Fruit fly (Drosophila melanogaster): ENCODE measurements around the gene sun.

sun gene

dm6 chrX:15802880-15803650 is 46.0 kb downstream of the sun start (continued):
- TF ChIP-seq vri (GFP tag; optimal IDR thresholded peaks at IDR 0.05) (peak; percentile 52), CG6792 (GFP tag; optimal IDR thresholded peaks at IDR 0.05) (no peak), Blimp-1 (GFP tag; optimal IDR thresholded peaks at IDR 0.05) (no peak), Eip93F (GFP tag; optimal IDR thresholded peaks at IDR 0.05) (no peak), CG16779 (tag; optimal IDR thresholded peaks at IDR 0.05) (no peak), CG8319 (GFP tag; optimal IDR thresholded peaks at IDR 0.05) (no peak), CG6163 (GFP tag; IDR thresholded peaks at IDR 0.05) (peak; percentile 17; the same call in 1 of the 3 replicates), Gug (GFP tag; IDR thresholded peaks at IDR 0.05) (no peak), Hr39 (GFP tag; optimal IDR thresholded peaks at IDR 0.05) (peak; percentile 12), achi (GFP tag; optimal IDR thresholded peaks at IDR 0.05) (peak; percentile 38), CG6276 (GFP tag; optimal IDR thresholded peaks at IDR 0.05) (peak; percentile 26), CG8632 (GFP tag; optimal IDR thresholded peaks at IDR 0.05) (peak; percentile 14), acj6 (GFP tag; optimal IDR thresholded peaks at IDR 0.05) (peak; percentile 14), Met (GFP tag; optimal IDR thresholded peaks at IDR 0.05) (no peak), CG15336 (GFP tag; IDR thresholded peaks at IDR 0.05) (no peak), Ets21C (GFP tag; optimal IDR thresholded peaks at IDR 0.05) (no peak), CG3919 (GFP tag; optimal IDR thresholded peaks at IDR 0.05) (peak; percentile 42), CG6854 (GFP tag; optimal IDR thresholded peaks at IDR 0.05) (no peak), fd59A (GFP tag; optimal IDR thresholded peaks at IDR 0.05) (no peak), ss (GFP tag; optimal IDR thresholded peaks at IDR 0.05) (no peak), CG34406 (GFP tag; optimal IDR thresholded peaks at IDR 0.05) (peak; percentile 33), topi (GFP tag; optimal IDR thresholded peaks at IDR 0.05) (no peak)

- TF ChIP-seq eg (GFP tag; IDR thresholded peaks at IDR 0.05) (0 out of 3 replicates have a peak, but pooled peaks have one; percentile 44), Eip78C (GFP tag) (peak; percentile 23), svp (GFP tag) (peak; percentile 84)
Measured at dm6 chrX:15799085-15799557, 49.9 kb downstream of the sun start, which contains the start of the genes sordd2 and CG15602. Gene sordd2, minus strand, starts transcription at chrX:15799162. Gene CG15602, plus strand, starts transcription at chrX:15799426.

Measured in whole organism, prepupa.